Worm (Caenorhabditis elegans) whole organism, early embryonic: ENCODE data around the gene dsl-5.

Experiments used
- B0310.2 ChIP-seq: sonication (generic microtip); optimal IDR thresholded peaks from 2 replicates; lab custom pipeline; 2016; ENCODE audit warnings: mild to moderate bottlenecking, missing genetic modification characterization, missing compliant biosample characterization
- F13C5.2 ChIP-seq: sonication (generic microtip); optimal IDR thresholded peaks from 2 replicates; lab custom pipeline; 2017; ENCODE audit warnings: mild to moderate bottlenecking, missing genetic modification characterization, inconsistent platforms, missing compliant biosample characterization
- ama-1 ChIP-seq: fragments of 150-350 bp; optimal IDR thresholded peaks from 2 replicates; lab custom pipeline; 2014
- ceh-13 ChIP-seq: fragments of 200-800 bp; sonication (Bioruptor generic); optimal IDR thresholded peaks from 2 replicates; lab custom pipeline; 2018; ENCODE audit warnings: mild to moderate bottlenecking, missing genetic modification characterization, missing compliant biosample characterization
- ets-7 ChIP-seq: sonication (generic microtip); optimal IDR thresholded peaks from 2 replicates; lab custom pipeline; 2016; ENCODE audit warnings: missing genotype, missing genetic modification characterization, missing compliant biosample characterization
- flt-1 ChIP-seq: fragments of 200-800 bp; sonication (Bioruptor generic); IDR thresholded peaks from 2 replicates; pipeline ENCODE4 v1.3.6; 2022; ENCODE audit warnings: missing genetic modification characterization, missing compliant biosample characterization
- hmbx-1 ChIP-seq: sonication (generic microtip); optimal IDR thresholded peaks from 2 replicates; lab custom pipeline; 2016; ENCODE audit warnings: mild to moderate bottlenecking, missing genetic modification characterization, missing compliant biosample characterization
- hmg-4 ChIP-seq: fragments of 200-800 bp; sonication (Bioruptor generic); optimal IDR thresholded peaks from 2 replicates; lab custom pipeline; 2018; ENCODE audit warnings: mild to moderate bottlenecking, missing genetic modification characterization, missing compliant biosample characterization
- hnd-1 ChIP-seq: sonication (generic microtip); optimal IDR thresholded peaks from 2 replicates; lab custom pipeline; 2016; ENCODE audit warnings: missing genetic modification characterization, missing compliant biosample characterization
- pes-1 ChIP-seq: fragments of 200-800 bp; sonication (Bioruptor generic); IDR thresholded peaks from 2 replicates; pipeline ENCODE4 v1.3.6; 2022; ENCODE audit warnings: missing genetic modification reagents, missing genetic modification characterization, missing compliant biosample characterization
- scrt-1 ChIP-seq: fragments of 200-800 bp; sonication (Bioruptor generic); IDR thresholded peaks from 2 replicates; pipeline ENCODE4 v1.3.6; 2022; ENCODE audit warnings: missing genetic modification characterization, missing compliant biosample characterization
- sea-1 ChIP-seq: fragments of 200-800 bp; sonication (Bioruptor generic); conservative IDR thresholded peaks from 2 replicates; pipeline ENCODE4 v1.3.6; 2022; ENCODE audit warnings: missing genetic modification characterization, missing compliant biosample characterization
- tbx-11 ChIP-seq: fragments of 200-800 bp; sonication (Bioruptor generic); IDR thresholded peaks from 2 replicates; pipeline ENCODE4 v1.3.6; 2022; ENCODE audit warnings: missing genetic modification characterization, missing compliant biosample characterization
- tra-4 ChIP-seq: sonication (generic microtip); optimal IDR thresholded peaks from 2 replicates; lab custom pipeline; 2017; ENCODE audit warnings: missing genetic modification characterization, missing compliant biosample characterization

ce11 chrIV:11582450-11583166 lies 38.2 kb downstream of the dsl-5 start:
- TF ChIP-seq ama-1 (lab: Kevin White, UChicago) (no peak), hnd-1 (tag; lab: Kevin White, UChicago) (no peak), F13C5.2 (tag; lab: Kevin White, UChicago) (no peak), tbx-11 (GFP tag; lab: Robert Waterston, UW) (no peak), sea-1 (GFP tag; lab: Robert Waterston, UW) (no peak), flt-1 (GFP tag; lab: Robert Waterston, UW) (no peak), ceh-13 (no peak), hmg-4 (GFP tag; lab: Kevin White, UChicago) (peak; percentile 16), ets-7 (no peak), scrt-1 (no peak), pes-1 (peak; percentile 22; the same call in 1 of the 2 replicates), B0310.2 (tag; lab: Kevin White, UChicago) (no peak), tra-4 (tag; lab: Kevin White, UChicago) (no peak), hmbx-1 (tag; lab: Kevin White, UChicago) (no peak)
